Worm (Caenorhabditis elegans) whole organism, early embryonic: ENCODE measurements around the gene ZK938.3.

ENCODE experiments used
- ama-1 ChIP-seq: fragments of 150-350 bp; optimal IDR thresholded peaks from 2 replicates; lab custom pipeline; 2014
- flt-1 ChIP-seq: fragments of 200-800 bp; sonication (Bioruptor generic); IDR thresholded peaks from 2 replicates; pipeline ENCODE4 v1.3.6; 2022; ENCODE audit warnings: missing genetic modification characterization, missing compliant biosample characterization
- scrt-1 ChIP-seq: fragments of 200-800 bp; sonication (Bioruptor generic); IDR thresholded peaks from 2 replicates; pipeline ENCODE4 v1.3.6; 2022; ENCODE audit warnings: missing genetic modification characterization, missing compliant biosample characterization

DNA sequence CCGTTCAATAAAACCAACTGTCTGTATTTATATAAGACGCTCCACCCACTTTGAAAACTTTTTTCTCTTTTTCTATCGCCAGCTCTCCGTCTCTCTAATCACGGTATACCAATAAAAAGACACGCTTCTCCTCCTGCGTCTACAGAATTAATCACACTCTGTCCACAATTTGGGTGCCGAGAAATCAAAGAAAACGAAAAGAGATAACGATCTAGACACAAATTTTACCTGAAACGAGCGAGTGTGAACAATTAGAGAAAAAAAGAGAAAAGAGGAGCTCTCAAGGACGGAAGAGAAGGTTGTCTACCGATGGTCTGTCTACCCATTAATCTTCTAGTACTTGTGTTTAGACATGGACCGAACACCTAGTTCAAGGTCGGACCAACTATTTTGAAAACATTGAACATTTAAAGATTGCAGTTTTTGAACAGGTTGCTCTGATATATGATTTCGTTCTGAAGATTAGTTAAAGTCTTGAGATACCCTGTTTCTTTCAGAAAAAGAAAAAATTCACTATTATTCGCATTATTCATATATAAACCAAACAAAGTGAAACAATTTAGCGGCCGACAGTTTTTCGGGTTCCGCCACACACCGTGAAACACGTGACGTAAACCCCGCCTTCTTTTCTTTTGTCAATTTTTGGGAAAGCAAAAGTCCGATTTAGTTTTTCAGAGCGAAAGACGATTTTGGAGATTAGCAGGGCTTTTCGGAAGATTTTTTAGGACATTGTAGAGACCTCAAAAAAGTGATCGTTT is 46.2 kb downstream of the ZK938.3 start, which contains the start of gene cyp-13A2:
- TF ChIP-seq ama-1 (lab: Kevin White, UChicago), result no peak
- TF ChIP-seq scrt-1 (GFP tag; lab: Robert Waterston, UW), result no peak
- TF ChIP-seq flt-1 (GFP tag; lab: Robert Waterston, UW), result no peak
